Fruit fly (Drosophila melanogaster) whole organism: Measurements from ENCODE around the gene Grl62b.

Experiments used
- CG8478 ChIP-seq: fragments of >200 bp; optimal IDR thresholded peaks from 2 replicates; lab custom pipeline; 2018; ENCODE audit warnings: inconsistent platforms
- Dll ChIP-seq: fragments of >200 bp; optimal IDR thresholded peaks from 2 replicates; lab custom pipeline; 2017
- EcR ChIP-seq, 2 experiments: fragments of >200 bp; optimal IDR thresholded peaks; 2 replicates each; lab custom pipeline; 2017; ENCODE audit warnings: missing biosample characterization in 2 of 2, missing genetic modification characterization in 2 of 2, missing genetic modification reagents in 2 of 2
- pan ChIP-seq: fragments of >200 bp; optimal IDR thresholded peaks from 2 replicates; lab custom pipeline; 2017
- psq ChIP-seq: fragments of >200 bp; optimal IDR thresholded peaks from 2 replicates; lab custom pipeline; 2017
- usp ChIP-seq: fragments of >200 bp; optimal IDR thresholded peaks from 2 replicates; lab custom pipeline; 2017; ENCODE audit warnings: missing biosample characterization, missing genetic modification characterization, mixed read lengths

DNA sequence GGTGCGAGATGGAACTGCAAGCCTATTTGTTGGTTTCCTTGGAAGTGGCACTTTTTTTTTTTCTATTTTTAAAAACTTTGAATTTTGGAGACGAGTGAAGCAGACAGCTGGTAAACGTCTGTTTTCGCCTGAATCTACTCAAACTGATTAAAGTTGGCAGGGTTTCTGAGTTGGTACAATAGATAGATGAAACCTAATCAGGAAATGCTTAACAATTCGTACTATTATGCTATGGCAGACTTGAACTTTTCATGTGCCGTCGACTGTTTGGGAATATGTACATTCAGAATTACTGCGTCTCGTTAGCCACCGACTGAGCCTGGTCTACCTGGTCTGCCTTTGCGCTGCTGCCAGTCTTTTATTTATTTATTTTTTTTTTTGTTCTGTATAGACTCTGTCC is 17.6 kb downstream of the Grl62b start, which contains the start of gene CG42841:
- TF ChIP-seq usp (GFP tag; lab: Kevin White, UChicago) (no peak), pan (lab: Kevin White, UChicago) (no peak), Dll (lab: Kevin White, UChicago) (no peak), CG8478 (lab: Kevin White, UChicago) (no peak), psq (lab: Kevin White, UChicago) (no peak), EcR (GFP tag; optimal IDR thresholded peaks at IDR 0.05; lab: Kevin White, UChicago) (no peak)
